Fruit fly (Drosophila melanogaster) whole organism, larva: ENCODE measurements around the gene CaMKII.

ENCODE experiments used
- noc ChIP-seq: fragments of 200-800 bp; sonication (Bioruptor generic); optimal IDR thresholded peaks from 3 replicates; lab custom pipeline; 2019; ENCODE audit warnings: missing biosample characterization, mild to moderate bottlenecking, missing genetic modification characterization, moderate library complexity

CaMKII gene

dm6 chr4:1031687-1032140, 21.8 kb downstream of the CaMKII start, which contains the start of gene CG11076:
Gene CG11076 (minus strand): TSS chr4:1031757.
- no peak for TF ChIP-seq noc (tag; lab: Kevin White, UChicago)

dm6 chr4:1031137-1031536, 22.4 kb downstream of the CaMKII start, which contains the start of gene ATPsynbeta:
Gene ATPsynbeta (plus strand): TSS chr4:1031484.
- TF ChIP-seq noc (tag; lab: Kevin White, UChicago) = no peak

- TF ChIP-seq noc (tag; lab: Kevin White, UChicago) = no peak
Measured at dm6 chr4:1030692-1031110, 22.8 kb downstream of the CaMKII start.

dm6 chr4:1029198-1029795, 24.2 kb downstream of the CaMKII start, which contains the start of gene Mpv17:
Gene Mpv17 (minus strand): TSS chr4:1029361.
- TF ChIP-seq noc (tag; lab: Kevin White, UChicago) = no peak

- TF ChIP-seq noc (tag; lab: Kevin White, UChicago) = no peak
Measured at dm6 chr4:1026806-1027431, 26.6 kb downstream of the CaMKII start, which contains the start of gene PlexA. Gene PlexA (minus strand): TSS chr4:1027101.

dm6 chr4:1026117-1026743, 27.3 kb downstream of the CaMKII start:
- no peak for TF ChIP-seq noc (tag; lab: Kevin White, UChicago)

- TF ChIP-seq noc (tag; lab: Kevin White, UChicago) = no peak
Measured at dm6 chr4:1025101-1025500, 28.4 kb downstream of the CaMKII start.

dm6 chr4:1008444-1008843, 45.1 kb downstream of the CaMKII start:
- TF ChIP-seq noc (tag; lab: Kevin White, UChicago) = no peak

- no peak for TF ChIP-seq noc (tag; lab: Kevin White, UChicago)
Measured at dm6 chr4:995958-996357, 57.5 kb downstream of the CaMKII start.

dm6 chr4:989058-989770, 64.3 kb downstream of the CaMKII start, which contains the start of gene toy:
Gene toy (plus strand): TSS chr4:989725.
- TF ChIP-seq noc (tag; lab: Kevin White, UChicago) = no peak

- TF ChIP-seq noc (tag; lab: Kevin White, UChicago) = no peak
Measured at dm6 chr4:988379-988778, 65.1 kb downstream of the CaMKII start.
